Worm (Caenorhabditis elegans) whole organism, L2 larva: ENCODE results near the gene Y69E1A.1.

ENCODE experiments used
- unc-62 ChIP-seq: fragments of 150-350 bp; optimal IDR thresholded peaks from 2 replicates; lab custom pipeline; 2014; ENCODE audit warnings: missing biosample characterization, missing genetic modification reagents, missing genetic modification characterization

Gene Y69E1A.1

ce11 chrIV:10898160-10898559 is 50.5 kb downstream of the Y69E1A.1 start:
- TF ChIP-seq unc-62 (GFP tag; lab: Kevin White, UChicago): no peak
